Fruit fly (Drosophila melanogaster): Measurements from ENCODE around the gene CG32563.

CG32563 gene

DNA sequence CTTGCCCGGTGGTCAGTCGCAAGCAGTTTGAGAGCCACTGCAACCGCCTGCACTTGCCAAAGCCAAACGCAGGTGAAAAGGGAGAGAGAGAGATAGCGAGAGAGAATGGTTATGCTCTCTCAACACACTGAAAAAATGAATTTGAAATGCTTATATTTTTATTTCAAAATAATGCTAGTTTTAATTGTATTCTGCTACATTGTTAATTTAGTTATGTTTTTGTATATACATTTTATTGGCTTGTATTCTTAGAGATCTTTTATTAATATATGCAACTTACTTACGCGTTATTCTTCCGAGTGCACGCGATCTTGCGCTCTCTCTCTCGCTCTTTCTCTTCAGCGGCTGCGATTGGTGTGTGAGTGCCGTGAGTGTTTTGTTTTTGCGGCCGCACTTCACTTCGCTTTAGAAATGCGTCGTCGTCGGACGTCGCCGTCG is 29.7 kb upstream of the CG32563 start (continued):
- TF ChIP-seq Usf (GFP tag; optimal IDR thresholded peaks at IDR 0.05) (peak; percentile 39), CG31224 (GFP tag; IDR thresholded peaks at IDR 0.05) (peak; percentile 95), repo (GFP tag; optimal IDR thresholded peaks at IDR 0.05) (peak; percentile 85), crol (GFP tag; IDR thresholded peaks at IDR 0.05) (peak; percentile 87), ci (GFP tag; IDR thresholded peaks at IDR 0.05) (peak; percentile 88), Gug (GFP tag; IDR thresholded peaks at IDR 0.05) (peak; percentile 92), Hand (GFP tag; optimal IDR thresholded peaks at IDR 0.05) (peak; percentile 74), Atf3 (GFP tag; optimal IDR thresholded peaks at IDR 0.05) (no peak), dysf (GFP tag; IDR thresholded peaks at IDR 0.05) (peak; percentile 99), CG11456 (GFP tag; IDR thresholded peaks at IDR 0.05) (peak; percentile 98), lab (GFP tag; optimal IDR thresholded peaks at IDR 0.05) (peak; percentile 98), CG10979 (tag; optimal IDR thresholded peaks at IDR 0.05) (peak; percentile 99), pan (optimal IDR thresholded peaks at IDR 0.05) (no peak), pan (GFP tag; optimal IDR thresholded peaks at IDR 0.05 in 1 of 2, IDR thresholded peaks at IDR 0.05 in 1 of 2) (peak in 1 of 2 experiments; percentile 99), tin (GFP tag; optimal IDR thresholded peaks at IDR 0.05) (peak; percentile 98), CG7786 (GFP tag; optimal IDR thresholded peaks at IDR 0.05) (peak; percentile 69), ftz-f1 (GFP tag; optimal IDR thresholded peaks at IDR 0.05) (peak; percentile 74), aop (GFP tag; IDR thresholded peaks at IDR 0.05) (no peak), Scr (GFP tag; IDR thresholded peaks at IDR 0.05; ENCODE audit: partially characterized antibody) (no peak), Ada2b (GFP tag; IDR thresholded peaks at IDR 0.05) (peak; percentile 99), CG7928 (GFP tag; optimal IDR thresholded peaks at IDR 0.05) (peak; percentile 64), dimm (GFP tag; IDR thresholded peaks at IDR 0.05) (peak; percentile 98), CG7987 (GFP tag; optimal IDR thresholded peaks at IDR 0.05) (peak; percentile 90), mld (GFP tag; IDR thresholded peaks at IDR 0.05; ENCODE audit: partially characterized antibody) (no peak), Fer3 (tag; optimal IDR thresholded peaks at IDR 0.05) (peak; percentile 96), ap (GFP tag; IDR thresholded peaks at IDR 0.05) (peak; percentile 60), yki (optimal IDR thresholded peaks at IDR 0.05) (peak; percentile 89), so (GFP tag; IDR thresholded peaks at IDR 0.05) (peak; percentile 97), ara (GFP tag; IDR thresholded peaks at IDR 0.05) (peak; percentile 99), seq (GFP tag; IDR thresholded peaks at IDR 0.05) (peak; percentile 92), nerfin-1 (tag; optimal IDR thresholded peaks at IDR 0.05) (peak; percentile 97), lbe (GFP tag; optimal IDR thresholded peaks at IDR 0.05) (peak; percentile 72), Hr51 (GFP tag; optimal IDR thresholded peaks at IDR 0.05) (no peak), CG17912 (GFP tag; optimal IDR thresholded peaks at IDR 0.05) (peak; percentile 67), BEAF-32 (GFP tag; optimal IDR thresholded peaks at IDR 0.05) (no peak), onecut (GFP tag; IDR thresholded peaks at IDR 0.05) (peak; percentile 96), Oli (tag; optimal IDR thresholded peaks at IDR 0.05) (peak; percentile 80), CG11504 (tag; optimal IDR thresholded peaks at IDR 0.05) (peak; percentile 97), eve (GFP tag; optimal IDR thresholded peaks at IDR 0.05) (peak; percentile 57 to 98), B-H1 (GFP tag; IDR thresholded peaks at IDR 0.05) (peak; percentile 98), dpn (GFP tag; optimal IDR thresholded peaks at IDR 0.05) (peak in 1 of 2 experiments; percentile 94), vnd (GFP tag; IDR thresholded peaks at IDR 0.05; ENCODE audit: partially characterized antibody) (no peak), Dad (GFP tag; optimal IDR thresholded peaks at IDR 0.05) (peak; percentile 96), zen2 (GFP tag; IDR thresholded peaks at IDR 0.05; ENCODE audit: partially characterized antibody) (no peak), jigr1 (GFP tag; IDR thresholded peaks at IDR 0.05) (peak; percentile 97), ewg (GFP tag; optimal IDR thresholded peaks at IDR 0.05) (no peak), Hey (tag; optimal IDR thresholded peaks at IDR 0.05) (no peak), CG3995 (GFP tag; optimal IDR thresholded peaks at IDR 0.05) (peak; percentile 75), NFAT (GFP tag; IDR thresholded peaks at IDR 0.05) (peak; percentile 96), CG10267 (tag; optimal IDR thresholded peaks at IDR 0.05) (peak; percentile 96), Lhr (GFP tag; optimal IDR thresholded peaks at IDR 0.05) (no peak)
